Comparison of ENCODE assay signal across 6 fruit fly cellular contexts in the genomic region with DNA sequence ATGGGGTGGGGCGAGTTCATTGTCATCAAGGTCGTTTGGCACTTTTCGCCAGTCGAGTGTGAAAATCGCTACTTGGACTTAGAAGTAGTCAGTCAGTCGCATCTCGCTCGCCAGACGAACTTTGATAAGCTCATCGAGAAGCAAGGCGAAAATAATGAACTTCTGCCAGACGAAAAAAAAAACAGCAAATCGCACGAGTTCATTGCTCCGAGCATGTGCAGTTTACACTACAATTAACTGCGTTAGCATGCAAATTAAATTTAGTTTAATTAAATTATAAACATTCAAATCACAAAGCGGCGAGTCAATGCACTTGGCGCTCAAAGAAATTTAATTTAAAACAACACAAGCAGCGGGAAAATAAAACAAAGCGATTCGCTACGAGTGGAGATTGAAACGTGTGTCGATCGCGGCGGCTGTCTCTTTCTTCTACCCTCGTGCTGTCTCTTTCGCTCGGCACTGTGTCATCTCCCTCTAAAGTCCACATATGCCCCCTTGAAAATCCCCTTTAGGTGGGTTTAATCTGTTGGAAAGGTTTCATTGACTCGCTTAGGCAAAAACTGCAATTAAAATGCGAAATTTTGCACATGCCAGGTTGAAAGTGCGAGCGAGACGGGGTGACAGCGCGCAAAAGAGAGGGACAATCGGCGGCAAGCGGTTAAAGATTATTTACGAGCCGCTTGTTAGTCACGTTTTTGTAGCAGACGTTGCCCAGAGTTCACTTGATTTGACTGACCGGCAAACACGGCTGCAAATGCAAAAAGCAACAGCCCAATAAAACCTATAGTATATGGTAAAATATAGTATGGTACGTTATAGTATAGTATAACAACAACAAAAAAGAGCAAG.
TF ChIP-seq lines count a peak whose summit lies in the region.

No protein-coding gene starts in this region.

- no peak for TF ChIP-seq CTCF in whole organism, embryonic (GFP tag; optimal IDR thresholded peaks at IDR 0.05; lab: Kevin White, UChicago)

TF ChIP-seq in whole organism, 6 proteins besides CTCF, POLR2A, EP300 and RAD21:
- no peak for TF ChIP-seq psq (optimal IDR thresholded peaks at IDR 0.05; lab: Kevin White, UChicago)
- TF ChIP-seq usp (GFP tag; optimal IDR thresholded peaks at IDR 0.05; lab: Kevin White, UChicago) = no peak
- peak; percentile 40 for TF ChIP-seq CG8478 (optimal IDR thresholded peaks at IDR 0.05; lab: Kevin White, UChicago)
- peak; percentile 16 to 58 for TF ChIP-seq EcR (GFP tag; optimal IDR thresholded peaks at IDR 0.05; lab: Kevin White, UChicago)
TF ChIP-seq in whole organism: peak in this region for 2.

TF ChIP-seq in whole organism, adult, 20 proteins besides CTCF, POLR2A, EP300 and RAD21 (continues in another document):
- TF ChIP-seq bab1 (GFP tag; optimal IDR thresholded peaks at IDR 0.05; lab: Kevin White, UChicago) = no peak
- no peak for TF ChIP-seq CG7101 (tag; optimal IDR thresholded peaks at IDR 0.05; lab: Kevin White, UChicago)
- TF ChIP-seq CG1620 (GFP tag; optimal IDR thresholded peaks at IDR 0.05; lab: Kevin White, UChicago) = no peak
- TF ChIP-seq toe (GFP tag; optimal IDR thresholded peaks at IDR 0.05; lab: Kevin White, UChicago) = no peak
- TF ChIP-seq ovo (GFP tag; optimal IDR thresholded peaks at IDR 0.05; lab: Kevin White, UChicago) = no peak
- TF ChIP-seq tj (GFP tag; optimal IDR thresholded peaks at IDR 0.05; lab: Kevin White, UChicago) = no peak
- TF ChIP-seq CG33017 (tag; optimal IDR thresholded peaks at IDR 0.05; lab: Kevin White, UChicago) = no peak
- no peak for TF ChIP-seq CG14711 (tag; optimal IDR thresholded peaks at IDR 0.05; lab: Kevin White, UChicago)
- TF ChIP-seq Crg-1 (GFP tag; optimal IDR thresholded peaks at IDR 0.05; lab: Kevin White, UChicago) = no peak
- peak; percentile 23 for TF ChIP-seq kay (GFP tag; lab: Kevin White, UChicago; ENCODE audit: borderline replicate concordance)
- TF ChIP-seq Mnt (GFP tag; optimal IDR thresholded peaks at IDR 0.05; lab: Kevin White, UChicago) = peak; percentile 43
- TF ChIP-seq cnc (optimal IDR thresholded peaks at IDR 0.05; lab: Kevin White, UChicago) = no peak
- TF ChIP-seq Clk (GFP tag; optimal IDR thresholded peaks at IDR 0.05; lab: Kevin White, UChicago) = peak; percentile 24
- TF ChIP-seq pad (GFP tag; optimal IDR thresholded peaks at IDR 0.05; lab: Kevin White, UChicago) = peak; percentile 18
- TF ChIP-seq cic (GFP tag; optimal IDR thresholded peaks at IDR 0.05; lab: Kevin White, UChicago) = peak; percentile 51
- TF ChIP-seq CG12768 (GFP tag; optimal IDR thresholded peaks at IDR 0.05; lab: Kevin White, UChicago) = peak; percentile 68

TF ChIP-seq in whole organism, embryonic, 481 proteins besides CTCF, POLR2A, EP300 and RAD21:
- TF ChIP-seq onecut (GFP tag; IDR thresholded peaks at IDR 0.05; lab: Robert Waterston, UW) = no peak
- TF ChIP-seq CG14667 (GFP tag; IDR thresholded peaks at IDR 0.05; lab: Robert Waterston, UW) = no peak
- TF ChIP-seq CG1832 (GFP tag; optimal IDR thresholded peaks at IDR 0.05; lab: Kevin White, UChicago) = peak; percentile 51
- no peak for TF ChIP-seq stwl (tag; optimal IDR thresholded peaks at IDR 0.05; lab: Kevin White, UChicago)
- TF ChIP-seq pros (GFP tag; optimal IDR thresholded peaks at IDR 0.05; lab: Kevin White, UChicago) = no peak
- TF ChIP-seq nerfin-2 (GFP tag; IDR thresholded peaks at IDR 0.05; lab: Robert Waterston, UW; ENCODE audit: partially characterized antibody) = no peak
- TF ChIP-seq CkIIα-i1 (GFP tag; IDR thresholded peaks at IDR 0.05; lab: Robert Waterston, UW) = no peak
- TF ChIP-seq CG4730 (GFP tag; IDR thresholded peaks at IDR 0.05; lab: Robert Waterston, UW) = peak; percentile 4; the same call in 1 of the 2 replicates
- no peak for TF ChIP-seq CG14014 (GFP tag; IDR thresholded peaks at IDR 0.05; lab: Robert Waterston, UW)
- no peak for TF ChIP-seq Hr78 (GFP tag; optimal IDR thresholded peaks at IDR 0.05; lab: Kevin White, UChicago)
- TF ChIP-seq CG15073 (GFP tag; optimal IDR thresholded peaks at IDR 0.05; lab: Kevin White, UChicago) = no peak
- TF ChIP-seq tap (tag; optimal IDR thresholded peaks at IDR 0.05; lab: Kevin White, UChicago) = no peak
- TF ChIP-seq CG7963 (GFP tag; IDR thresholded peaks at IDR 0.05; lab: Robert Waterston, UW; ENCODE audit: partially characterized antibody) = no peak
TF ChIP-seq in whole organism, embryonic: peak in this region for 2.

TF ChIP-seq in whole organism, prepupa, 60 proteins besides CTCF, POLR2A, EP300 and RAD21 (continues in another document):
- TF ChIP-seq svp (GFP tag; lab: Kevin White, UChicago) (peak; percentile 73), CG6808 (GFP tag; optimal IDR thresholded peaks at IDR 0.05; lab: Kevin White, UChicago) (no peak), CG11902 (GFP tag; optimal IDR thresholded peaks at IDR 0.05; lab: Kevin White, UChicago) (no peak), CG11762 (GFP tag; optimal IDR thresholded peaks at IDR 0.05; lab: Kevin White, UChicago; ENCODE audit: insufficient read depth) (no peak), CG31627 (GFP tag; optimal IDR thresholded peaks at IDR 0.05; lab: Kevin White, UChicago) (no peak), Met (GFP tag; optimal IDR thresholded peaks at IDR 0.05; lab: Kevin White, UChicago) (peak; percentile 32), CG6792 (GFP tag; optimal IDR thresholded peaks at IDR 0.05; lab: Kevin White, UChicago) (no peak), fd59A (GFP tag; optimal IDR thresholded peaks at IDR 0.05; lab: Kevin White, UChicago) (no peak), Hr38 (GFP tag; optimal IDR thresholded peaks at IDR 0.05; lab: Kevin White, UChicago) (no peak), Eip78C (GFP tag; lab: Kevin White, UChicago) (no peak), achi (GFP tag; optimal IDR thresholded peaks at IDR 0.05; lab: Kevin White, UChicago) (no peak), CG4318 (GFP tag; optimal IDR thresholded peaks at IDR 0.05; lab: Kevin White, UChicago) (no peak), esn (GFP tag; optimal IDR thresholded peaks at IDR 0.05; lab: Kevin White, UChicago) (peak; percentile 1), CG8119 (GFP tag; IDR thresholded peaks at IDR 0.05; lab: Robert Waterston, UW) (no peak), CG34406 (GFP tag; optimal IDR thresholded peaks at IDR 0.05; lab: Kevin White, UChicago) (no peak), CG16779 (tag; optimal IDR thresholded peaks at IDR 0.05; lab: Kevin White, UChicago) (no peak), OdsH (GFP tag; optimal IDR thresholded peaks at IDR 0.05; lab: Kevin White, UChicago) (no peak), Hr39 (GFP tag; optimal IDR thresholded peaks at IDR 0.05; lab: Kevin White, UChicago) (no peak)

TF ChIP-seq in whole organism, pupa, 21 proteins besides CTCF, POLR2A, EP300 and RAD21:
- TF ChIP-seq CG12605 (GFP tag; IDR thresholded peaks at IDR 0.05; lab: Robert Waterston, UW) = no peak
- TF ChIP-seq EcR (GFP tag; optimal IDR thresholded peaks at IDR 0.05; lab: Kevin White, UChicago) = peak; percentile 77
- no peak for TF ChIP-seq CG8159 (tag; optimal IDR thresholded peaks at IDR 0.05; lab: Kevin White, UChicago)
- no peak for TF ChIP-seq CG15710 (tag; optimal IDR thresholded peaks at IDR 0.05; lab: Kevin White, UChicago)
- no peak for TF ChIP-seq CG9948 (tag; optimal IDR thresholded peaks at IDR 0.05; lab: Kevin White, UChicago)
- TF ChIP-seq Ets98B (GFP tag; IDR thresholded peaks at IDR 0.05; lab: Robert Waterston, UW) = no peak
- TF ChIP-seq D1 (tag; optimal IDR thresholded peaks at IDR 0.05; lab: Kevin White, UChicago) = no peak
- peak; percentile 10 for TF ChIP-seq Snoo (tag; optimal IDR thresholded peaks at IDR 0.05; lab: Kevin White, UChicago)
- TF ChIP-seq CG32121 (GFP tag; IDR thresholded peaks at IDR 0.05; lab: Robert Waterston, UW) = no peak
- no peak for TF ChIP-seq CG8301 (tag; optimal IDR thresholded peaks at IDR 0.05; lab: Kevin White, UChicago)
- no peak for TF ChIP-seq fd96Ca (GFP tag; IDR thresholded peaks at IDR 0.05; lab: Robert Waterston, UW)
- no peak for TF ChIP-seq Pif1B (GFP tag; optimal IDR thresholded peaks at IDR 0.05; lab: Kevin White, UChicago)

TF ChIP-seq in whole organism, wandering third instar larva, 38 proteins besides CTCF, POLR2A, EP300 and RAD21:
- TF ChIP-seq Myc (optimal IDR thresholded peaks at IDR 0.05; lab: Kevin White, UChicago) = no peak
- TF ChIP-seq Hr83 (GFP tag; optimal IDR thresholded peaks at IDR 0.05; lab: Kevin White, UChicago; ENCODE audit: poor library complexity, severe bottlenecking) = peak; percentile 33
- TF ChIP-seq fru (GFP tag; optimal IDR thresholded peaks at IDR 0.05; lab: Kevin White, UChicago) = no peak
- no peak for TF ChIP-seq usp (GFP tag; optimal IDR thresholded peaks at IDR 0.05; lab: Kevin White, UChicago)
- TF ChIP-seq ey (GFP tag; optimal IDR thresholded peaks at IDR 0.05; lab: Kevin White, UChicago) = no peak
- peak; percentile 24 for TF ChIP-seq br (GFP tag; optimal IDR thresholded peaks at IDR 0.05; lab: Kevin White, UChicago)
- TF ChIP-seq CrebA (GFP tag; optimal IDR thresholded peaks at IDR 0.05; lab: Kevin White, UChicago; ENCODE audit: borderline replicate concordance) = peak; percentile 36
- no peak for TF ChIP-seq tai (GFP tag; optimal IDR thresholded peaks at IDR 0.05; lab: Kevin White, UChicago)
- peak; percentile 21 for TF ChIP-seq Jra (GFP tag; optimal IDR thresholded peaks at IDR 0.05; lab: Kevin White, UChicago)
- no peak for TF ChIP-seq sage (GFP tag; optimal IDR thresholded peaks at IDR 0.05; lab: Kevin White, UChicago)
- no peak for TF ChIP-seq Hr78 (GFP tag; optimal IDR thresholded peaks at IDR 0.05; lab: Kevin White, UChicago)
- TF ChIP-seq pan (optimal IDR thresholded peaks at IDR 0.05; lab: Kevin White, UChicago) = no peak
- TF ChIP-seq Hnf4 (GFP tag; optimal IDR thresholded peaks at IDR 0.05; lab: Kevin White, UChicago) = peak; percentile 70
- TF ChIP-seq jim (GFP tag; optimal IDR thresholded peaks at IDR 0.05; lab: Kevin White, UChicago) = no peak
- no peak for TF ChIP-seq rgr (GFP tag; optimal IDR thresholded peaks at IDR 0.05; lab: Kevin White, UChicago)
- TF ChIP-seq h (GFP tag; optimal IDR thresholded peaks at IDR 0.05; lab: Kevin White, UChicago) = peak; percentile 81
- TF ChIP-seq Rel (GFP tag; optimal IDR thresholded peaks at IDR 0.05; lab: Kevin White, UChicago) = no peak
- peak; percentile 98 for TF ChIP-seq Rel (tag; optimal IDR thresholded peaks at IDR 0.05; lab: Kevin White, UChicago)
- TF ChIP-seq N (GFP tag; optimal IDR thresholded peaks at IDR 0.05; lab: Kevin White, UChicago) = no peak
- no peak for TF ChIP-seq Abd-B (GFP tag; optimal IDR thresholded peaks at IDR 0.05; lab: Kevin White, UChicago)
- no peak for TF ChIP-seq OdsH (GFP tag; optimal IDR thresholded peaks at IDR 0.05; lab: Kevin White, UChicago)
- TF ChIP-seq Dfd (GFP tag; optimal IDR thresholded peaks at IDR 0.05; lab: Kevin White, UChicago) = no peak
- TF ChIP-seq HLH106 (tag; optimal IDR thresholded peaks at IDR 0.05; lab: Kevin White, UChicago) = no peak
- TF ChIP-seq dmrt93B (GFP tag; optimal IDR thresholded peaks at IDR 0.05; lab: Kevin White, UChicago) = no peak
- TF ChIP-seq psq (GFP tag; optimal IDR thresholded peaks at IDR 0.05; lab: Kevin White, UChicago) = peak; percentile 20
- no peak for TF ChIP-seq GATAd (GFP tag; optimal IDR thresholded peaks at IDR 0.05; lab: Kevin White, UChicago)
